ENCODE assay signal across 2 fruit fly cellular contexts in genomic region chr3L:21787883-21788282, dm6.
TF ChIP-seq lines count a peak whose summit lies in the region.

No protein-coding gene starts in this region.

- TF ChIP-seq CTCF in whole organism, embryonic (GFP tag; optimal IDR thresholded peaks at IDR 0.05; lab: Kevin White, UChicago) = no peak

TF ChIP-seq in whole organism, embryonic, 481 proteins besides CTCF, POLR2A, EP300 and RAD21:
- TF ChIP-seq CG4617 (GFP tag; optimal IDR thresholded peaks at IDR 0.05; lab: Kevin White, UChicago; ENCODE audit: borderline replicate concordance) (no peak), gcm (GFP tag; optimal IDR thresholded peaks at IDR 0.05; lab: Kevin White, UChicago) (peak; percentile 59), pros (GFP tag; optimal IDR thresholded peaks at IDR 0.05; lab: Kevin White, UChicago) (peak; percentile 27), Doc2 (GFP tag; IDR thresholded peaks at IDR 0.05; lab: Robert Waterston, UW) (no peak), dimm (GFP tag; IDR thresholded peaks at IDR 0.05; lab: Robert Waterston, UW) (no peak), HmgD (GFP tag; optimal IDR thresholded peaks at IDR 0.05; lab: Kevin White, UChicago) (no peak), odd (GFP tag; optimal IDR thresholded peaks at IDR 0.05; lab: Kevin White, UChicago) (no peak), p53 (GFP tag; optimal IDR thresholded peaks at IDR 0.05; lab: Kevin White, UChicago) (no peak), D (optimal IDR thresholded peaks at IDR 0.05; lab: Kevin White, UChicago) (peak; percentile 97), D (GFP tag; optimal IDR thresholded peaks at IDR 0.05; lab: Kevin White, UChicago) (no peak), onecut (GFP tag; IDR thresholded peaks at IDR 0.05; lab: Robert Waterston, UW) (no peak)

TF ChIP-seq in whole organism, prepupa, 60 proteins besides CTCF, POLR2A, EP300 and RAD21:
- TF ChIP-seq svp (GFP tag; lab: Kevin White, UChicago) (peak; percentile 15), salr (GFP tag; optimal IDR thresholded peaks at IDR 0.05; lab: Kevin White, UChicago) (no peak)
